Worm (Caenorhabditis elegans) whole organism, early embryonic: ENCODE data around the gene sfxn-1.1.

Source experiments
- B0310.2 ChIP-seq: sonication (generic microtip); optimal IDR thresholded peaks from 2 replicates; lab custom pipeline; 2016; ENCODE audit warnings: mild to moderate bottlenecking, missing genetic modification characterization, missing compliant biosample characterization
- F13C5.2 ChIP-seq: sonication (generic microtip); optimal IDR thresholded peaks from 2 replicates; lab custom pipeline; 2017; ENCODE audit warnings: mild to moderate bottlenecking, missing genetic modification characterization, inconsistent platforms, missing compliant biosample characterization
- aly-1 ChIP-seq: sonication (generic microtip); optimal IDR thresholded peaks from 2 replicates; lab custom pipeline; 2016; ENCODE audit warnings: missing genetic modification characterization, missing compliant biosample characterization
- ama-1 ChIP-seq: fragments of 150-350 bp; optimal IDR thresholded peaks from 2 replicates; lab custom pipeline; 2014
- ceh-13 ChIP-seq: fragments of 200-800 bp; sonication (Bioruptor generic); optimal IDR thresholded peaks from 2 replicates; lab custom pipeline; 2018; ENCODE audit warnings: mild to moderate bottlenecking, missing genetic modification characterization, missing compliant biosample characterization
- ceh-36 ChIP-seq: sonication (generic microtip); optimal IDR thresholded peaks from 2 replicates; lab custom pipeline; 2016; ENCODE audit warnings: missing genetic modification characterization, inconsistent platforms, missing compliant biosample characterization
- ets-7 ChIP-seq: sonication (generic microtip); optimal IDR thresholded peaks from 2 replicates; lab custom pipeline; 2016; ENCODE audit warnings: missing genotype, missing genetic modification characterization, missing compliant biosample characterization
- flt-1 ChIP-seq: fragments of 200-800 bp; sonication (Bioruptor generic); IDR thresholded peaks from 2 replicates; pipeline ENCODE4 v1.3.6; 2022; ENCODE audit warnings: missing genetic modification characterization, missing compliant biosample characterization
- hmbx-1 ChIP-seq: sonication (generic microtip); optimal IDR thresholded peaks from 2 replicates; lab custom pipeline; 2016; ENCODE audit warnings: mild to moderate bottlenecking, missing genetic modification characterization, missing compliant biosample characterization
- hmg-4 ChIP-seq: fragments of 200-800 bp; sonication (Bioruptor generic); optimal IDR thresholded peaks from 2 replicates; lab custom pipeline; 2018; ENCODE audit warnings: mild to moderate bottlenecking, missing genetic modification characterization, missing compliant biosample characterization
- hnd-1 ChIP-seq: sonication (generic microtip); optimal IDR thresholded peaks from 2 replicates; lab custom pipeline; 2016; ENCODE audit warnings: missing genetic modification characterization, missing compliant biosample characterization
- pes-1 ChIP-seq: fragments of 200-800 bp; sonication (Bioruptor generic); IDR thresholded peaks from 2 replicates; pipeline ENCODE4 v1.3.6; 2022; ENCODE audit warnings: missing genetic modification reagents, missing genetic modification characterization, missing compliant biosample characterization
- scrt-1 ChIP-seq: fragments of 200-800 bp; sonication (Bioruptor generic); IDR thresholded peaks from 2 replicates; pipeline ENCODE4 v1.3.6; 2022; ENCODE audit warnings: missing genetic modification characterization, missing compliant biosample characterization
- sea-1 ChIP-seq: fragments of 200-800 bp; sonication (Bioruptor generic); conservative IDR thresholded peaks from 2 replicates; pipeline ENCODE4 v1.3.6; 2022; ENCODE audit warnings: missing genetic modification characterization, missing compliant biosample characterization
- tbx-11 ChIP-seq: fragments of 200-800 bp; sonication (Bioruptor generic); IDR thresholded peaks from 2 replicates; pipeline ENCODE4 v1.3.6; 2022; ENCODE audit warnings: missing genetic modification characterization, missing compliant biosample characterization
- tbx-37 ChIP-seq: fragments of 200-800 bp; sonication (Bioruptor generic); conservative IDR thresholded peaks from 2 replicates; pipeline ENCODE4 v1.3.6; 2022; ENCODE audit warnings: missing genetic modification reagents, missing genetic modification characterization, missing compliant biosample characterization
- tra-4 ChIP-seq: sonication (generic microtip); optimal IDR thresholded peaks from 2 replicates; lab custom pipeline; 2017; ENCODE audit warnings: missing genetic modification characterization, missing compliant biosample characterization

Gene sfxn-1.1

ce11 chrII:9489922-9490321, 28.8 kb downstream of the sfxn-1.1 start:
- TF ChIP-seq ceh-36 (tag; lab: Kevin White, UChicago) (no peak), F13C5.2 (tag; lab: Kevin White, UChicago) (no peak), tbx-37 (GFP tag; lab: Robert Waterston, UW) (no peak), hnd-1 (no peak), hmbx-1 (tag; lab: Kevin White, UChicago) (no peak), flt-1 (GFP tag; lab: Robert Waterston, UW) (no peak), sea-1 (GFP tag; lab: Robert Waterston, UW) (no peak), ets-7 (tag; lab: Kevin White, UChicago) (no peak), tbx-11 (GFP tag; lab: Robert Waterston, UW) (no peak), scrt-1 (GFP tag; lab: Robert Waterston, UW) (no peak), ceh-13 (GFP tag; lab: Kevin White, UChicago) (no peak), tra-4 (tag; lab: Kevin White, UChicago) (no peak), aly-1 (tag; lab: Kevin White, UChicago) (no peak), ama-1 (lab: Kevin White, UChicago) (no peak), hmg-4 (no peak), pes-1 (no peak), B0310.2 (no peak)

DNA sequence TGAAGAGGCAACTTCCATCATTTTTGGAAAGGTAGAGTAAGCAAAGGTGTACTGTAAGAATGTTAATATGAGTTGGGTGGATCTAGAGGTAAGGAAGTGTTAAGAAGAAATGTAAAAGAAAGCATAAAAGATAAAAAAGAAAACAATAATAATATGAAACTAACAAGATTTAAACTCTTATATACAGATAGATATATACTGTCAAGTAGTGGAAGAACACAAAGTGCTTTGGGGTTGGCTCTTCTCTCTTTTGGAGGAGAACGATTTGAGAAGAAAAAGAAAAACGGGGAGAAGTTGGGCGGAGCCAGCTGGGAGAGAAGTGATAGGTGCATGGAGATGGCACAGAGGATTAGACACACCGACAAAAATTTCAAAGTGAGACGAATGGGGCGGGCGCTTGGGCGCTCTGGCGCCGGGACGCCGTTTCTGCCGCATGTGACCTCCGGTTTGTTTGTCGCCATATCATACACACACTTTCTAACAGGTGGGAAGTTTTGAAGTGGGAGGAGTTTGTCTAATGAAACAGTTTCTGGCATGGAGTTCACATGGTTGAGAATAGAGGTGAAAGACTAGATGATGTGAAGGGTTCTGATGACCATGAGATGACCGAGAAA, 31.2 kb downstream of the sfxn-1.1 start, which contains the start of gene T19H5.4:
T19H5.4 (minus strand) TSS at position 51 of the 614 bp plus-strand sequence.
- TF ChIP-seq ama-1 (lab: Kevin White, UChicago) (no peak), ceh-13 (GFP tag; lab: Kevin White, UChicago) (no peak)

DNA sequence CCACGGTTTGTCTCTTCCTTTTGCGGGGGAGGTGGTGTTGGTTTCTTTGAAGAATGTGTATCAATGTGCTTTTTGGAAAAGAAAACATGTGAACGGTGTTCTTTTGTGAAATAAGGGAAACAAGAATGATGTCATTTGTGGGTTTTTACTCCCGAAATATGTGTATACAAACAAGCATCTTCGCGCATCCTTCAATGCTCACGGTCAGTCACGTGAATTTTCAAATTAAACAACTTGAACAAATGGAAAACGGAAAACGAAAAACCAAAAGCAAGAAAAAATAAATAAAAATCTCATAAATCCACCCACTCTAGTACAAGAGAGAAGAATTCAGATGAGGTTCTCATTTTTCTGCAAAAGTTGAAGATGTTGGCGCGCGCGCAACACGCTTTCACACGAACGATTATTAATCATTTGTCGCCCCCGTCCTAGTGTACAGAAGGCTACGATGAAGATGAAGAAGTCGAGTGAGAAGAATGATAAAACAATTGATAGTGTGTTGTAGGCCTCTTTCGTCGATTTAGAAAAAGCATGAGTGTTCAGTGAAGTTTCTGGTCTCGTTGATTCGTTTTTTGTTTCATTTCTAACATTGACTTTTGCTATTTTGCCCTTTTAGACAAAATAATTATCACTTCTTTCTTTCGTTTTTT, 33.5 kb downstream of the sfxn-1.1 start:
- TF ChIP-seq pes-1 (no peak), B0310.2 (no peak), tbx-37 (GFP tag; lab: Robert Waterston, UW) (no peak), tra-4 (tag; lab: Kevin White, UChicago) (no peak), scrt-1 (GFP tag; lab: Robert Waterston, UW) (no peak), aly-1 (tag; lab: Kevin White, UChicago) (no peak), sea-1 (GFP tag; lab: Robert Waterston, UW) (no peak), ama-1 (lab: Kevin White, UChicago) (no peak), ceh-13 (GFP tag; lab: Kevin White, UChicago) (no peak), ets-7 (tag; lab: Kevin White, UChicago) (no peak)

DNA sequence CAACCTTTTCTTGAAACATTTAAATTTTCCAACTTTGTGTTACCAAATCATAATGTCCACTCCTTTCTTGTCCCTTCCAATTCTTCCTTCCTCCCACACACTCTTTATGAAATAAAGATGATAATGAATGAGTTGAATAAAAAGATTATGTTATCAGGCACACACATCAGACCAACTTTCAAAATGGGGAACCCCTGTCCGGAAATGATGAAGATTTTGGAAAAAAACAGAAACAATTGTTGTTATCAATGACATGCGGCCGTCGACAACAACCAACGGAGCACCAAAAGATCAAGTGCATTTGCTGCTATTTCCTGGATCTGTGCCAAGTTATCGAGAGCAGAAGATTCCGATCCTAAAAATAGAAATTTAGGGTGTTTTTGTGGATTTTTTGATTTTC, 35.3 kb downstream of the sfxn-1.1 start:
- no peak for TF ChIP-seq pes-1
- TF ChIP-seq hmg-4: no peak
- no peak for TF ChIP-seq tra-4 (tag; lab: Kevin White, UChicago)
- no peak for TF ChIP-seq ets-7 (tag; lab: Kevin White, UChicago)
- TF ChIP-seq sea-1 (GFP tag; lab: Robert Waterston, UW): no peak
- TF ChIP-seq hmbx-1 (tag; lab: Kevin White, UChicago): no peak
- no peak for TF ChIP-seq B0310.2
- no peak for TF ChIP-seq flt-1 (GFP tag; lab: Robert Waterston, UW)
- TF ChIP-seq hnd-1: no peak
- TF ChIP-seq F13C5.2 (tag; lab: Kevin White, UChicago): no peak
- no peak for TF ChIP-seq scrt-1 (GFP tag; lab: Robert Waterston, UW)
- no peak for TF ChIP-seq ceh-13 (GFP tag; lab: Kevin White, UChicago)
- no peak for TF ChIP-seq tbx-37 (GFP tag; lab: Robert Waterston, UW)

- TF ChIP-seq flt-1 (GFP tag; lab: Robert Waterston, UW): no peak
- TF ChIP-seq ceh-36 (tag; lab: Kevin White, UChicago): no peak
- no peak for TF ChIP-seq sea-1 (GFP tag; lab: Robert Waterston, UW)
- no peak for TF ChIP-seq B0310.2
- no peak for TF ChIP-seq tbx-11 (GFP tag; lab: Robert Waterston, UW)
- TF ChIP-seq aly-1 (tag; lab: Kevin White, UChicago): no peak
- no peak for TF ChIP-seq pes-1
- no peak for TF ChIP-seq tbx-37 (GFP tag; lab: Robert Waterston, UW)
- no peak for TF ChIP-seq hmg-4
Observed at ce11 chrII:9482529-9482928, 36.2 kb downstream of the sfxn-1.1 start.

ce11 chrII:9481427-9481826, 37.3 kb downstream of the sfxn-1.1 start:
- no peak for TF ChIP-seq aly-1 (tag; lab: Kevin White, UChicago)
- TF ChIP-seq ama-1 (lab: Kevin White, UChicago): no peak
- TF ChIP-seq tbx-11 (GFP tag; lab: Robert Waterston, UW): no peak
- TF ChIP-seq scrt-1 (GFP tag; lab: Robert Waterston, UW): no peak
- TF ChIP-seq pes-1: no peak
- no peak for TF ChIP-seq sea-1 (GFP tag; lab: Robert Waterston, UW)
- no peak for TF ChIP-seq hnd-1
- TF ChIP-seq F13C5.2 (tag; lab: Kevin White, UChicago): no peak
- TF ChIP-seq tra-4 (tag; lab: Kevin White, UChicago): no peak
- TF ChIP-seq hmbx-1 (tag; lab: Kevin White, UChicago): no peak
- no peak for TF ChIP-seq hmg-4
- TF ChIP-seq ceh-13 (GFP tag; lab: Kevin White, UChicago): no peak
- no peak for TF ChIP-seq B0310.2
- no peak for TF ChIP-seq ets-7 (tag; lab: Kevin White, UChicago)
- TF ChIP-seq flt-1 (GFP tag; lab: Robert Waterston, UW): no peak
- TF ChIP-seq ceh-36 (tag; lab: Kevin White, UChicago): no peak
- no peak for TF ChIP-seq tbx-37 (GFP tag; lab: Robert Waterston, UW)

ce11 chrII:9480006-9480405, 38.7 kb downstream of the sfxn-1.1 start, which contains the start of gene T19H5.7:
Gene T19H5.7 (minus strand): TSS chrII:9480106.
- TF ChIP-seq tbx-11 (GFP tag; lab: Robert Waterston, UW): no peak
- TF ChIP-seq hmg-4: no peak
- no peak for TF ChIP-seq B0310.2
- TF ChIP-seq F13C5.2 (tag; lab: Kevin White, UChicago): no peak
- TF ChIP-seq hnd-1: no peak
- TF ChIP-seq flt-1 (GFP tag; lab: Robert Waterston, UW): no peak
- TF ChIP-seq tra-4 (tag; lab: Kevin White, UChicago): no peak
- no peak for TF ChIP-seq tbx-37 (GFP tag; lab: Robert Waterston, UW)
- no peak for TF ChIP-seq sea-1 (GFP tag; lab: Robert Waterston, UW)
- no peak for TF ChIP-seq aly-1 (tag; lab: Kevin White, UChicago)
- TF ChIP-seq ama-1 (lab: Kevin White, UChicago): no peak
